Fruit fly (Drosophila melanogaster) whole organism, embryonic: Measurements from ENCODE around the gene DCTN6-p27.

ENCODE experiments used
- Abd-B ChIP-seq: fragments of 200-800 bp; sonication (Bioruptor generic); optimal IDR thresholded peaks from 2 replicates; lab custom pipeline; 2018; ENCODE audit warnings: missing biosample characterization, mild to moderate bottlenecking, missing genetic modification characterization, moderate library complexity
- Antp ChIP-seq: fragments of 200-800 bp; sonication (Bioruptor generic); optimal IDR thresholded peaks from 3 replicates; lab custom pipeline; 2016; ENCODE audit warnings: missing biosample characterization, missing genetic modification characterization
- CG11695 ChIP-seq: fragments of 200-800 bp; sonication (Bioruptor generic); IDR thresholded peaks from 3 replicates; pipeline ENCODE4 v1.3.6; 2022; ENCODE audit warnings: missing biosample characterization, missing genetic modification characterization
- CG14667 ChIP-seq: fragments of 200-800 bp; sonication (Bioruptor generic); IDR thresholded peaks from 2 replicates; pipeline ENCODE4 v1.3.6; 2022; ENCODE audit warnings: missing biosample characterization, missing genetic modification characterization
- CG15479 ChIP-seq: fragments of 200-800 bp; sonication (Bioruptor generic); optimal IDR thresholded peaks from 3 replicates; lab custom pipeline; 2019; ENCODE audit warnings: missing biosample characterization, mild to moderate bottlenecking, missing genetic modification characterization, moderate library complexity
- CG15601 ChIP-seq: fragments of 200-800 bp; sonication (Bioruptor generic); optimal IDR thresholded peaks from 3 replicates; lab custom pipeline; 2019; ENCODE audit warnings: missing biosample characterization, mild to moderate bottlenecking, missing genetic modification characterization, moderate library complexity
- CG18599 ChIP-seq: fragments of 200-800 bp; sonication (Bioruptor generic); optimal IDR thresholded peaks from 3 replicates; lab custom pipeline; 2017; ENCODE audit warnings: missing biosample characterization, missing genetic modification characterization, mild to moderate bottlenecking, moderate library complexity, missing genetic modification reagents
- CG2120 ChIP-seq: fragments of 200-800 bp; sonication (Bioruptor generic); optimal IDR thresholded peaks from 3 replicates; lab custom pipeline; 2016; ENCODE audit warnings: missing biosample characterization, missing genetic modification characterization
- CG2202 ChIP-seq: fragments of 200-800 bp; sonication (Bioruptor generic); optimal IDR thresholded peaks from 2 replicates; lab custom pipeline; 2018; ENCODE audit warnings: missing biosample characterization, mild to moderate bottlenecking, missing genetic modification characterization
- CG2712 ChIP-seq: fragments of 200-800 bp; optimal IDR thresholded peaks from 3 replicates; lab custom pipeline; 2019; ENCODE audit warnings: missing biosample characterization, mild to moderate bottlenecking, missing genetic modification characterization, moderate library complexity
- CG42726 ChIP-seq: fragments of 200-800 bp; sonication (Bioruptor generic); IDR thresholded peaks from 2 replicates; pipeline ENCODE4 v1.3.6; 2022; ENCODE audit warnings: missing biosample characterization, missing genetic modification characterization; ENCODE audit not compliant: partially characterized antibody
- CG7556 ChIP-seq: fragments of 200-800 bp; sonication (Bioruptor generic); optimal IDR thresholded peaks from 2 replicates; lab custom pipeline; 2017; ENCODE audit warnings: missing biosample characterization, mild to moderate bottlenecking, missing genetic modification characterization
- CG7987 ChIP-seq: fragments of 200-800 bp; sonication (Bioruptor generic); optimal IDR thresholded peaks from 2 replicates; lab custom pipeline; 2018; ENCODE audit warnings: missing biosample characterization, mild to moderate bottlenecking, missing genetic modification characterization, moderate library complexity
- CG8290 ChIP-seq, 3 experiments: fragments of 200-800 bp; sonication (Bioruptor generic); optimal IDR thresholded peaks; 2 replicates each; lab custom pipeline; 2016 to 2019; ENCODE audit warnings: missing biosample characterization in 3 of 3, missing genetic modification characterization in 3 of 3, mild to moderate bottlenecking in 2 of 3, moderate library complexity in 1 of 3
- CTCF ChIP-seq: fragments of 200-800 bp; sonication (Bioruptor generic); optimal IDR thresholded peaks from 2 replicates; lab custom pipeline; 2017; ENCODE audit warnings: missing biosample characterization, mild to moderate bottlenecking, missing genetic modification characterization, moderate library complexity
- Drgx ChIP-seq: fragments of 200-800 bp; sonication (Bioruptor generic); IDR thresholded peaks from 2 replicates; pipeline ENCODE4 v1.3.6; 2022; ENCODE audit warnings: missing biosample characterization, missing genetic modification characterization
- E2f1 ChIP-seq: fragments of 200-800 bp; sonication (Bioruptor generic); IDR thresholded peaks from 2 replicates; pipeline ENCODE4 v1.3.6; 2022; ENCODE audit warnings: missing biosample characterization, missing genetic modification characterization
- HmgZ ChIP-seq: fragments of 200-800 bp; sonication (Bioruptor generic); optimal IDR thresholded peaks from 2 replicates; lab custom pipeline; 2018; ENCODE audit warnings: missing biosample characterization, mild to moderate bottlenecking, missing genetic modification characterization
- MTF-1 ChIP-seq: fragments of 200-800 bp; sonication (Bioruptor generic); optimal IDR thresholded peaks from 2 replicates; lab custom pipeline; 2018; ENCODE audit warnings: missing biosample characterization, mild to moderate bottlenecking, missing genetic modification characterization, borderline replicate concordance
- Mes4 ChIP-seq: fragments of 200-800 bp; sonication (Bioruptor generic); optimal IDR thresholded peaks from 2 replicates; lab custom pipeline; 2016; ENCODE audit warnings: missing biosample characterization, missing genetic modification characterization
- Optix ChIP-seq: fragments of 200-800 bp; sonication (Bioruptor generic); IDR thresholded peaks from 3 replicates; pipeline ENCODE4 v1.3.6; 2022; ENCODE audit warnings: missing biosample characterization, missing genetic modification characterization
- Poxn ChIP-seq: fragments of 200-800 bp; sonication (Bioruptor generic); IDR thresholded peaks from 2 replicates; pipeline ENCODE4 v1.3.6; 2022; ENCODE audit warnings: missing biosample characterization, missing genetic modification characterization
- Rx ChIP-seq: fragments of 200-800 bp; sonication (Bioruptor generic); IDR thresholded peaks from 2 replicates; pipeline ENCODE4 v1.3.6; 2022; ENCODE audit warnings: missing biosample characterization, missing genetic modification characterization
- Scr ChIP-seq: fragments of 200-800 bp; sonication (Bioruptor generic); IDR thresholded peaks from 2 replicates; pipeline ENCODE4 v1.3.6; 2022; ENCODE audit warnings: missing biosample characterization, missing genetic modification characterization; ENCODE audit not compliant: partially characterized antibody
- Sox102F ChIP-seq: fragments of 200-800 bp; sonication (Bioruptor generic); optimal IDR thresholded peaks from 2 replicates; lab custom pipeline; 2018; ENCODE audit warnings: missing biosample characterization, mild to moderate bottlenecking, missing genetic modification characterization, moderate library complexity
- Sry-δ ChIP-seq: fragments of 200-800 bp; sonication (Bioruptor generic); optimal IDR thresholded peaks from 2 replicates; lab custom pipeline; 2016; ENCODE audit warnings: missing biosample characterization, missing genetic modification characterization
- Stat92E ChIP-seq, 3 experiments: fragments of >200 bp in 2 of 3; fragments of 200-800 bp in 1 of 3; sonication (Bioruptor generic) in 1 of 3; optimal IDR thresholded peaks; 2 replicates each; lab custom pipeline; 2017 to 2019; ENCODE audit warnings: missing biosample characterization in 3 of 3, missing genetic modification characterization in 3 of 3, mild to moderate bottlenecking in 1 of 3, moderate library complexity in 1 of 3
- abd-A ChIP-seq: fragments of 200-800 bp; sonication (Bioruptor generic); optimal IDR thresholded peaks from 3 replicates; lab custom pipeline; 2019; ENCODE audit warnings: missing biosample characterization, mild to moderate bottlenecking, missing genetic modification characterization, moderate library complexity
- ac ChIP-seq: fragments of 200-800 bp; sonication (Bioruptor generic); optimal IDR thresholded peaks from 3 replicates; lab custom pipeline; 2017; ENCODE audit warnings: missing biosample characterization, mild to moderate bottlenecking, missing genetic modification characterization
- ap ChIP-seq: fragments of 200-800 bp; sonication (Bioruptor generic); IDR thresholded peaks from 2 replicates; pipeline ENCODE4 v1.3.6; 2022; ENCODE audit warnings: missing biosample characterization, missing genetic modification characterization
- bbx ChIP-seq: fragments of 200-800 bp; sonication (Bioruptor generic); IDR thresholded peaks from 2 replicates; pipeline ENCODE4 v1.3.6; 2022; ENCODE audit warnings: missing biosample characterization, missing genetic modification characterization; ENCODE audit not compliant: partially characterized antibody
- bigmax ChIP-seq: fragments of 200-800 bp; sonication (Bioruptor generic); optimal IDR thresholded peaks from 2 replicates; lab custom pipeline; 2018; ENCODE audit warnings: missing biosample characterization, mild to moderate bottlenecking, missing genetic modification characterization
- cato ChIP-seq: fragments of 200-800 bp; sonication (Bioruptor generic); optimal IDR thresholded peaks from 2 replicates; lab custom pipeline; 2016; ENCODE audit warnings: missing biosample characterization, missing genetic modification characterization, borderline replicate concordance
- crp ChIP-seq, 2 experiments: fragments of 200-800 bp; sonication (Bioruptor generic); optimal IDR thresholded peaks; 2 replicates in 1 of 2; 3 replicates in 1 of 2; lab custom pipeline; 2017; ENCODE audit warnings: missing biosample characterization in 2 of 2, missing genetic modification characterization in 2 of 2, mild to moderate bottlenecking in 1 of 2, moderate library complexity in 1 of 2
- disco-r ChIP-seq: fragments of 200-800 bp; sonication (Bioruptor generic); optimal IDR thresholded peaks from 2 replicates; lab custom pipeline; 2016; ENCODE audit warnings: missing biosample characterization, missing genetic modification characterization
- dm ChIP-seq: fragments of 200-800 bp; sonication (Bioruptor generic); optimal IDR thresholded peaks from 3 replicates; lab custom pipeline; 2016; ENCODE audit warnings: missing biosample characterization, missing genetic modification characterization
- fd3F ChIP-seq: fragments of 200-800 bp; sonication (Bioruptor generic); optimal IDR thresholded peaks from 2 replicates; lab custom pipeline; 2018; ENCODE audit warnings: missing biosample characterization, mild to moderate bottlenecking, missing genetic modification characterization, moderate library complexity
- ftz-f1 ChIP-seq: fragments of 200-800 bp; sonication (Bioruptor generic); optimal IDR thresholded peaks from 2 replicates; lab custom pipeline; 2016; ENCODE audit warnings: missing biosample characterization, missing genetic modification characterization
- fu2 ChIP-seq: fragments of 200-800 bp; sonication (Bioruptor generic); optimal IDR thresholded peaks from 2 replicates; lab custom pipeline; 2016; ENCODE audit warnings: missing biosample characterization, missing genetic modification characterization
- grn ChIP-seq: fragments of 200-800 bp; sonication (Bioruptor generic); optimal IDR thresholded peaks from 3 replicates; lab custom pipeline; 2017; ENCODE audit warnings: missing biosample characterization, missing genetic modification characterization
- ken ChIP-seq: fragments of 200-800 bp; sonication (Bioruptor generic); IDR thresholded peaks from 3 replicates; pipeline ENCODE4 v1.3.6; 2022; ENCODE audit warnings: missing biosample characterization, missing genetic modification characterization
- odd ChIP-seq: fragments of 200-800 bp; sonication (Bioruptor generic); optimal IDR thresholded peaks from 2 replicates; lab custom pipeline; 2017; ENCODE audit warnings: missing biosample characterization, mild to moderate bottlenecking, missing genetic modification characterization
- pnt ChIP-seq: fragments of 200-800 bp; sonication (Bioruptor generic); optimal IDR thresholded peaks from 3 replicates; lab custom pipeline; 2016; ENCODE audit warnings: missing biosample characterization, missing genetic modification characterization
- sens ChIP-seq: fragments of 200-800 bp; sonication (Bioruptor generic); peaks from one replicate; lab custom pipeline; 2016; ENCODE audit warnings: missing biosample characterization, missing genetic modification characterization
- sens-2 ChIP-seq: fragments of 200-800 bp; sonication (Bioruptor generic); IDR thresholded peaks from 2 replicates; pipeline ENCODE4 v1.3.6; 2022; ENCODE audit warnings: missing biosample characterization, missing genetic modification characterization
- slp2 ChIP-seq: fragments of 200-800 bp; sonication (Bioruptor generic); optimal IDR thresholded peaks from 2 replicates; lab custom pipeline; 2016; ENCODE audit warnings: missing biosample characterization, missing genetic modification characterization
- sqz ChIP-seq: fragments of 200-800 bp; sonication (Bioruptor generic); optimal IDR thresholded peaks from 3 replicates; lab custom pipeline; 2018; ENCODE audit warnings: missing biosample characterization, mild to moderate bottlenecking, missing genetic modification characterization
- unpg ChIP-seq: fragments of 200-800 bp; sonication (Bioruptor generic); optimal IDR thresholded peaks from 3 replicates; lab custom pipeline; 2018; ENCODE audit warnings: missing biosample characterization, mild to moderate bottlenecking, missing genetic modification characterization, moderate library complexity
- zen2 ChIP-seq: fragments of 200-800 bp; sonication (Bioruptor generic); IDR thresholded peaks from 3 replicates; pipeline ENCODE4 v1.3.6; 2022; ENCODE audit warnings: missing biosample characterization, missing genetic modification characterization; ENCODE audit not compliant: partially characterized antibody

Gene DCTN6-p27

dm6 chr2L:19137494-19138360 lies 5.6 kb downstream of the DCTN6-p27 start (continued):
- no peak for TF ChIP-seq ac (GFP tag; lab: Kevin White, UChicago)
- 0 out of 3 replicates have a peak, but pooled peaks have one; percentile 11 for TF ChIP-seq CG11695 (GFP tag; lab: Robert Waterston, UW)
- TF ChIP-seq CG15601 (tag; lab: Kevin White, UChicago): no peak
- no peak for TF ChIP-seq Optix
- no peak for TF ChIP-seq ap (GFP tag; lab: Robert Waterston, UW)
- no peak for TF ChIP-seq bigmax (GFP tag; lab: Kevin White, UChicago)
- no peak for TF ChIP-seq bbx (GFP tag; lab: Robert Waterston, UW)
- no peak for TF ChIP-seq Sry-δ (GFP tag; lab: Kevin White, UChicago)
- TF ChIP-seq CG14667 (GFP tag; lab: Robert Waterston, UW): no peak
- no peak for TF ChIP-seq CG7987 (GFP tag; lab: Kevin White, UChicago)
- no peak for TF ChIP-seq CTCF (GFP tag; lab: Kevin White, UChicago)
- TF ChIP-seq CG42726 (GFP tag; lab: Robert Waterston, UW): no peak
- TF ChIP-seq HmgZ (tag; lab: Kevin White, UChicago): no peak
- no peak for TF ChIP-seq disco-r (GFP tag; lab: Kevin White, UChicago)
- no peak for TF ChIP-seq CG2202 (tag; lab: Kevin White, UChicago)
- TF ChIP-seq Rx: 0 out of 2 replicates have a peak, but pooled peaks have one; percentile 23
- no peak for TF ChIP-seq grn (GFP tag; lab: Kevin White, UChicago)
- no peak for TF ChIP-seq fu2
- no peak for TF ChIP-seq Mes4 (GFP tag; lab: Kevin White, UChicago)
- TF ChIP-seq Abd-B (GFP tag; lab: Kevin White, UChicago): no peak
- no peak for TF ChIP-seq pnt
- TF ChIP-seq Drgx: no peak
- no peak for TF ChIP-seq CG7556 (GFP tag; lab: Kevin White, UChicago)
- no peak for TF ChIP-seq Sox102F (GFP tag; lab: Kevin White, UChicago)
- TF ChIP-seq dm (GFP tag; lab: Kevin White, UChicago): no peak
- TF ChIP-seq MTF-1: no peak
- TF ChIP-seq zen2 (GFP tag; lab: Robert Waterston, UW): 0 out of 3 replicates have a peak, but pooled peaks have one; percentile 17
- no peak for TF ChIP-seq CG8290 (GFP tag; optimal IDR thresholded peaks at IDR 0.05; lab: Kevin White, UChicago)
- TF ChIP-seq CG8290 (tag; optimal IDR thresholded peaks at IDR 0.05; lab: Kevin White, UChicago): no peak
- no peak for TF ChIP-seq sens-2 (GFP tag; lab: Robert Waterston, UW)
- TF ChIP-seq crp (GFP tag; optimal IDR thresholded peaks at IDR 0.05; lab: Kevin White, UChicago): no peak
- TF ChIP-seq E2f1 (GFP tag; lab: Robert Waterston, UW): no peak
- TF ChIP-seq fd3F (GFP tag; lab: Kevin White, UChicago): no peak
- TF ChIP-seq ftz-f1 (GFP tag; lab: Kevin White, UChicago): no peak
- peak; percentile 87 for TF ChIP-seq abd-A (tag; lab: Kevin White, UChicago)
- TF ChIP-seq CG2712 (tag; lab: Kevin White, UChicago): no peak
- TF ChIP-seq CG15479 (GFP tag; lab: Kevin White, UChicago): no peak
- TF ChIP-seq ken (GFP tag; lab: Robert Waterston, UW): no peak
- TF ChIP-seq Stat92E (GFP tag; optimal IDR thresholded peaks at IDR 0.05; lab: Kevin White, UChicago): no peak
- TF ChIP-seq odd (GFP tag; lab: Kevin White, UChicago): no peak
- TF ChIP-seq Scr (GFP tag; lab: Robert Waterston, UW): no peak
- TF ChIP-seq unpg (GFP tag; lab: Kevin White, UChicago): no peak
- TF ChIP-seq Antp (GFP tag; lab: Kevin White, UChicago): no peak
- TF ChIP-seq CG2120 (GFP tag; lab: Kevin White, UChicago): no peak
- TF ChIP-seq sqz (GFP tag; lab: Kevin White, UChicago): peak; percentile 61
- TF ChIP-seq slp2 (GFP tag; lab: Kevin White, UChicago): no peak
- no peak for TF ChIP-seq cato (GFP tag; lab: Kevin White, UChicago)
- TF ChIP-seq CG18599 (GFP tag; lab: Kevin White, UChicago): no peak
- no peak for TF ChIP-seq sens (GFP tag; lab: Kevin White, UChicago)
- no peak for TF ChIP-seq Poxn (GFP tag; lab: Robert Waterston, UW)
